Fruit fly (Drosophila melanogaster): ENCODE data around the gene CG45095.

Gene CG45095

DNA sequence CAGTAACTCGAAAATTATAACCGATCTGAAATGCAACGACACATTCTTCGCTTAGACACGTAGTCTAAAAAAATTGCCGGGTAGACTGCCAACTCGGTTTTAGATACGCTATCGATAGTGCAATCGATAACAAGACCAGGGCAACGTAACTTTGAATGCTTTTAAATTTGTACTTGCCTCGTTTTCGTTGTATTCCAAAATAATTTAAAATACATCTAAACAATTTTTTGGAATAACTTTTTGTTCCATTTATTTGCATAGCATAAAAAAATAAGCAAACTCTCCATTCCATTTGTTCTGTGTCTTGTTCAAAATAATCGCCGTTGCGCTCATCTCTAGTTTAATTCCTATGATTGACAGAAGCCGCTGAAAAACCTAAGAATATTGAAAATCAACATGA, 32.8 kb upstream of the CG45095 start, which contains the start of the genes Stt3B and CG11839 (continued):
- TF ChIP-seq Sry-β (GFP tag; optimal IDR thresholded peaks at IDR 0.05) (peak; percentile 31), CG11560 (tag; IDR thresholded peaks at IDR 0.05) (no peak), chinmo (GFP tag; IDR thresholded peaks at IDR 0.05; ENCODE audit: partially characterized antibody) (peak; percentile 64; the same call in 2 of the 4 replicates), NK7.1 (GFP tag; optimal IDR thresholded peaks at IDR 0.05) (no peak), CG12659 (GFP tag; optimal IDR thresholded peaks at IDR 0.05) (peak; percentile 85), Med (GFP tag) (peak; percentile 96)

DNA sequence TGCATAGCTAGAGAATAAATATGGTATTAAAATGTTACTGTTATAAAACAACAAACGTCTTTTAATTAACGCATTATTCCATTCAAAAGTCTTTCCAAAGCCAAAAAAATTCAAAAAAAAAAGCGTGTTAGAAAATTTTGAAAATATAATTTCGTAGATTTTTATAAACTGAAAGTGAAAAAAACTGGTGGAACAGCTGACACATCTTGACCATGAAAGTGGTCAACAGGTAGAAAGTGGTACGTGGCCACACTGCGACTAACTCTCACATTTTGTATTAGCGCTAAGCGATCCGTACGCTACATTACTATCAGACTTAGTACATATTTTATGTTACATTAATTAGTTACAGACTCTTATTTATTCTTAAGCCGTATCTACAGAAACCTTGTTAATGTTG, 31.5 kb upstream of the CG45095 start, which contains the start of gene CG11836:
Gene CG11836 (plus strand): TSS at position 256 of the 400 bp plus-strand sequence.
- TF ChIP-seq CG11560 (tag; IDR thresholded peaks at IDR 0.05) = no peak
- no peak for TF ChIP-seq CG2202 (tag; optimal IDR thresholded peaks at IDR 0.05)
- TF ChIP-seq gfzf (GFP tag; optimal IDR thresholded peaks at IDR 0.05) = peak; percentile 59
- TF ChIP-seq ase (GFP tag; IDR thresholded peaks at IDR 0.05) = no peak
- no peak for TF ChIP-seq Sox100B (GFP tag; optimal IDR thresholded peaks at IDR 0.05)
- TF ChIP-seq MBD-R2 (GFP tag; IDR thresholded peaks at IDR 0.05) = 0 out of 2 replicates have a peak, but pooled peaks have one; percentile 8
- no peak for TF ChIP-seq bab2 (GFP tag; optimal IDR thresholded peaks at IDR 0.05)
- no peak for TF ChIP-seq CG5953 (GFP tag; IDR thresholded peaks at IDR 0.05)
- no peak for TF ChIP-seq vvl (GFP tag; IDR thresholded peaks at IDR 0.05)
- TF ChIP-seq CG30020 (tag; optimal IDR thresholded peaks at IDR 0.05) = no peak
- TF ChIP-seq Camta (GFP tag; optimal IDR thresholded peaks at IDR 0.05) = no peak
- no peak for TF ChIP-seq CG7556 (GFP tag; optimal IDR thresholded peaks at IDR 0.05)
- TF ChIP-seq row (GFP tag; IDR thresholded peaks at IDR 0.05) = 0 out of 3 replicates have a peak, but pooled peaks have one; percentile 29
- TF ChIP-seq crp (GFP tag; optimal IDR thresholded peaks at IDR 0.05) = peak in 1 of 2 experiments; percentile 74
- TF ChIP-seq Elba2 (GFP tag; optimal IDR thresholded peaks at IDR 0.05) = no peak

- TF ChIP-seq otp (GFP tag; IDR thresholded peaks at IDR 0.05) (no peak), YL-1 (GFP tag; optimal IDR thresholded peaks at IDR 0.05) (peak; percentile 82), al (GFP tag; IDR thresholded peaks at IDR 0.05) (no peak), CG17912 (GFP tag; optimal IDR thresholded peaks at IDR 0.05) (no peak), Meics (GFP tag; optimal IDR thresholded peaks at IDR 0.05) (no peak), Rx (GFP tag; IDR thresholded peaks at IDR 0.05) (no peak), CG30403 (GFP tag; optimal IDR thresholded peaks at IDR 0.05) (peak; percentile 29), CG6272 (GFP tag; IDR thresholded peaks at IDR 0.05) (no peak), CG17829 (tag; optimal IDR thresholded peaks at IDR 0.05) (peak; percentile 69), Sin3A (optimal IDR thresholded peaks at IDR 0.05) (no peak), Camta (GFP tag; optimal IDR thresholded peaks at IDR 0.05) (no peak), CG5953 (GFP tag; IDR thresholded peaks at IDR 0.05) (no peak), Stat92E (GFP tag; optimal IDR thresholded peaks at IDR 0.05) (peak in 1 of 3 experiments; percentile 9), CG1792 (GFP tag; optimal IDR thresholded peaks at IDR 0.05) (no peak), CG15479 (GFP tag; optimal IDR thresholded peaks at IDR 0.05) (no peak), dm (GFP tag; optimal IDR thresholded peaks at IDR 0.05) (peak; percentile 80), CG14710 (tag; optimal IDR thresholded peaks at IDR 0.05) (peak; percentile 63), Oli (tag; optimal IDR thresholded peaks at IDR 0.05) (no peak), sug (tag; optimal IDR thresholded peaks at IDR 0.05) (no peak), TFAM (GFP tag; optimal IDR thresholded peaks at IDR 0.05) (no peak), Nf-YA (GFP tag; IDR thresholded peaks at IDR 0.05) (no peak), CG3995 (GFP tag; optimal IDR thresholded peaks at IDR 0.05) (peak; percentile 57), CG10431 (GFP tag; optimal IDR thresholded peaks at IDR 0.05) (peak; percentile 24), HLH3B (GFP tag; IDR thresholded peaks at IDR 0.05) (no peak), Dll (GFP tag; IDR thresholded peaks at IDR 0.05; ENCODE audit: partially characterized antibody) (peak; percentile 73; the same call in 3 of the 4 replicates), gem (tag; optimal IDR thresholded peaks at IDR 0.05) (peak; percentile 57), PHDP (tag; optimal IDR thresholded peaks at IDR 0.05) (peak; percentile 3), CG1529 (GFP tag; optimal IDR thresholded peaks at IDR 0.05) (no peak), disco-r (GFP tag; optimal IDR thresholded peaks at IDR 0.05) (no peak), MBD-R2 (GFP tag; IDR thresholded peaks at IDR 0.05) (peak; percentile 62; the same call in 1 of the 2 replicates), CG34422 (GFP tag; IDR thresholded peaks at IDR 0.05) (peak; percentile 37; the same call in 1 of the 3 replicates)
Measured at dm6 chr3R:25074558-25074964, 27.8 kb upstream of the CG45095 start, which contains the start of the genes shams and CG11920. TSS of gene shams (minus strand) at chr3R:25074607. TSS of gene CG11920 (plus strand) at chr3R:25074877.

Measured in whole organism, embryonic.